Fruit fly (Drosophila melanogaster) whole organism, wandering third instar larva: ENCODE results near the gene CG9459.

ENCODE experiments used
- CrebA ChIP-seq: fragments of 200-800 bp; sonication (Bioruptor generic); optimal IDR thresholded peaks from 2 replicates; lab custom pipeline; 2016; ENCODE audit warnings: missing biosample characterization, mild to moderate bottlenecking, missing genetic modification characterization, borderline replicate concordance
- GATAd ChIP-seq: sonication (Bioruptor generic); optimal IDR thresholded peaks from 2 replicates; lab custom pipeline; 2016; ENCODE audit warnings: missing biosample characterization, missing genetic modification characterization
- Hnf4 ChIP-seq: fragments of 200-800 bp; sonication (Bioruptor generic); optimal IDR thresholded peaks from 2 replicates; lab custom pipeline; 2016; ENCODE audit warnings: missing biosample characterization, mild to moderate bottlenecking, missing genetic modification characterization
- Hr83 ChIP-seq: fragments of 200-300 bp; sonication (Bioruptor generic); optimal IDR thresholded peaks from 2 replicates; lab custom pipeline; 2016; ENCODE audit warnings: missing biosample characterization, mild to moderate bottlenecking, missing genetic modification characterization, moderate library complexity; ENCODE audit not compliant: poor library complexity, severe bottlenecking
- foxo ChIP-seq, 2 experiments: fragments of 200-800 bp; sonication (Bioruptor generic); optimal IDR thresholded peaks; 2 replicates in 1 of 2; 3 replicates in 1 of 2; lab custom pipeline; 2016 to 2017; ENCODE audit warnings: missing biosample characterization in 2 of 2, missing genetic modification characterization in 2 of 2
- fru ChIP-seq: fragments of 200-800 bp; sonication (Bioruptor generic); optimal IDR thresholded peaks from 3 replicates; lab custom pipeline; 2016; ENCODE audit warnings: missing biosample characterization, mild to moderate bottlenecking, missing genetic modification characterization
- h ChIP-seq: fragments of 200-800 bp; sonication (Bioruptor generic); optimal IDR thresholded peaks from 3 replicates; lab custom pipeline; 2016; ENCODE audit warnings: missing biosample characterization, mild to moderate bottlenecking, missing genetic modification characterization
- pan ChIP-seq: fragments of >200 bp; optimal IDR thresholded peaks from 2 replicates; lab custom pipeline; 2017
- psq ChIP-seq: fragments of 200-800 bp; sonication (Bioruptor generic); optimal IDR thresholded peaks from 3 replicates; lab custom pipeline; 2017; ENCODE audit warnings: missing biosample characterization, mild to moderate bottlenecking, missing genetic modification characterization, moderate library complexity

CG9459 gene

dm6 chr3R:9767620-9768592, 50.3 kb downstream of the CG9459 start, which contains the start of gene Naa80 (continued):
- TF ChIP-seq Hr83 (GFP tag; lab: Kevin White, UChicago) (peak; percentile 93), fru (GFP tag; lab: Kevin White, UChicago) (peak; percentile 70), Hnf4 (GFP tag; lab: Kevin White, UChicago) (peak; percentile 88), psq (GFP tag; lab: Kevin White, UChicago) (peak; percentile 50), foxo (GFP tag; optimal IDR thresholded peaks at IDR 0.05; lab: Kevin White, UChicago) (peak in 1 of 2 experiments; percentile 84), GATAd (no peak), CrebA (GFP tag; lab: Kevin White, UChicago) (no peak), pan (lab: Kevin White, UChicago) (no peak), h (GFP tag; lab: Kevin White, UChicago) (peak; percentile 84)
